Worm (Caenorhabditis elegans) whole organism, midembryonic: ENCODE measurements around the gene lin-40.

Experiments used
- T22C8.4 ChIP-seq: fragments of 200-800 bp; sonication (Bioruptor generic); IDR thresholded peaks from 2 replicates; pipeline ENCODE4 v1.3.6; 2022; ENCODE audit warnings: missing genetic modification characterization, missing compliant biosample characterization
- cog-1 ChIP-seq: sonication (generic microtip); optimal IDR thresholded peaks from 2 replicates; lab custom pipeline; 2016; ENCODE audit warnings: missing genetic modification characterization, missing compliant biosample characterization
- flt-1 ChIP-seq: fragments of 200-800 bp; sonication (Bioruptor generic); IDR thresholded peaks from 2 replicates; pipeline ENCODE4 v1.3.6; 2022; ENCODE audit warnings: missing genetic modification characterization, missing compliant biosample characterization
- klf-2 ChIP-seq: fragments of 200-800 bp; sonication (Bioruptor generic); conservative IDR thresholded peaks from 2 replicates; pipeline ENCODE4 v1.3.6; 2022; ENCODE audit warnings: missing genetic modification reagents, missing genetic modification characterization, missing compliant biosample characterization
- med-1 ChIP-seq: sonication (generic microtip); optimal IDR thresholded peaks from 2 replicates; lab custom pipeline; 2017; ENCODE audit warnings: missing genetic modification characterization, mild to moderate bottlenecking, missing compliant biosample characterization, antibody characterized with exemption, missing genetic modification reagents; ENCODE audit not compliant: insufficient read depth
- ref-1 ChIP-seq: fragments of 200-800 bp; sonication (Bioruptor generic); conservative IDR thresholded peaks from 2 replicates; pipeline ENCODE4 v1.3.6; 2022; ENCODE audit warnings: missing genetic modification reagents, missing genetic modification characterization, missing compliant biosample characterization
- tab-1 ChIP-seq: fragments of 200-800 bp; sonication (Bioruptor generic); IDR thresholded peaks from 2 replicates; pipeline ENCODE4 v1.3.6; 2022; ENCODE audit warnings: missing genetic modification characterization, missing compliant biosample characterization
- ztf-23 ChIP-seq: fragments of 200-800 bp; sonication (Bioruptor generic); IDR thresholded peaks from 2 replicates; pipeline ENCODE4 v1.3.6; 2022; ENCODE audit warnings: missing genetic modification reagents, missing genetic modification characterization, missing compliant biosample characterization
- ztf-29 ChIP-seq: fragments of 200-800 bp; sonication (Bioruptor generic); IDR thresholded peaks from 2 replicates; pipeline ENCODE4 v1.3.6; 2022; ENCODE audit warnings: missing genetic modification reagents, missing genetic modification characterization, missing compliant biosample characterization

lin-40 gene

ce11 chrV:3703888-3704287, 900 bp upstream of the lin-40 start:
- TF ChIP-seq flt-1 (GFP tag; lab: Robert Waterston, UW): peak; percentile 69; the same call in 1 of the 2 replicates
- peak; percentile 11 for TF ChIP-seq cog-1
- no peak for TF ChIP-seq klf-2 (GFP tag; lab: Robert Waterston, UW)

DNA sequence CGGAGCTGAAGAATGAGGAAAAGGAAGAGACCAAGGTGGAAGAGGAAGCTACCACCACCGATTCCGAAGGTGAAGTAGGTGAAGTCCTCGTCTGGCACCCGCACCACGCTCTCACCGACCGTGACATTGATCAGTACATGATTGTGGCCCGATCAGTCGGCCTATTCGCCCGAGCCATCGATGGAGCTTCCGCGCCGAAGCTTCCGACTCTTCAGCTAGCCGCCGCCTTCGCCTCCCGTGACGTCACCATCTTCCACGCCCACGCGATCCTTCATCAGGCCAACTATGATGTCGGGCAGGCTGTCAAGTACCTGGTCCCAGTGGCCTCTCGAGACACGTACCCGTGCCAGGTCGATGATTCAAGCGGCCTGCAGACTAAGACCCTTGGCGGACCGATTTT, 1.4 kb downstream of the lin-40 start:
- TF ChIP-seq tab-1 (GFP tag; lab: Robert Waterston, UW): no peak

DNA sequence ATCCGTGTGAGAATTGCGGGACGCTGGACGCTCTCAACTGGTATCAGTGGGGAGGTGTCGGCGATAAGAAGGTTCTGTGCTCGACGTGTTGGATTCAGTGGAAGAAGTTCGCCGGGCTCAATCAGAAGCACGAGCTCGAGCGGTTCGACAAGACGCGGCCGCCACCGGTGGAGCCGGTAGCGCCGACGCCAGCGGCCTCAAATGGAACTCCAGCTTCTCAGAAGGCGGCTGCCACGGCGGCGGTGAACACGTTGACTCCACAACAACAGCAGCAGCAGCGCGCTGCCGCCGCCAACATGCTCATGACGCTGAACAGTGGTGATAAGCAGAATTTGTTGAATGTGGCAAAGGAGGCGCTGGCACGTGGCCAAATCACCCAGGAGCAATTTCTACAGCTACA, 2.1 kb downstream of the lin-40 start:
- TF ChIP-seq flt-1 (GFP tag; lab: Robert Waterston, UW) (no peak), T22C8.4 (no peak), ref-1 (GFP tag; lab: Robert Waterston, UW) (no peak), ztf-23 (GFP tag; lab: Robert Waterston, UW) (no peak), klf-2 (GFP tag; lab: Robert Waterston, UW) (no peak), cog-1 (no peak), med-1 (GFP tag; lab: Kevin White, UChicago) (no peak), ztf-29 (GFP tag; lab: Robert Waterston, UW) (no peak), tab-1 (GFP tag; lab: Robert Waterston, UW) (no peak)

DNA sequence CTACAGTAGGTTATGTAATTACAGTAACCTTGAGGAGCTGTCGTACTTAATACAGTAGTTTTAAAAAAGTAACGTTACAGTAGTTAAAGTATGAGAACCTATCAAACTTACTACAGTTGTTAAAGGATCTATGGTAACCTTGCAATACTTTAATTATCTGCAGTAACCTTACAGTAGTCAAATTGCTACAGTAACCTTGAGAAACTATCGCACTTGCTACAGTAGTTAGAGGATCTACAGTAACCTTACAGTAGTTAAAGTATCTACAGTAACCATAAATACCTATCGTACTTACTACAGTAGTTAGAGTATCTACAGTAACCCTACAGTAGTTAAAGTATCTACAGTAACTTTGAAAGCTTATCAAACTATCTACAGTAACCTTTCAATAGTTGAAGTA, 6.8 kb downstream of the lin-40 start:
- TF ChIP-seq klf-2 (GFP tag; lab: Robert Waterston, UW) (no peak), ztf-23 (GFP tag; lab: Robert Waterston, UW) (no peak), ztf-29 (GFP tag; lab: Robert Waterston, UW) (no peak)

DNA sequence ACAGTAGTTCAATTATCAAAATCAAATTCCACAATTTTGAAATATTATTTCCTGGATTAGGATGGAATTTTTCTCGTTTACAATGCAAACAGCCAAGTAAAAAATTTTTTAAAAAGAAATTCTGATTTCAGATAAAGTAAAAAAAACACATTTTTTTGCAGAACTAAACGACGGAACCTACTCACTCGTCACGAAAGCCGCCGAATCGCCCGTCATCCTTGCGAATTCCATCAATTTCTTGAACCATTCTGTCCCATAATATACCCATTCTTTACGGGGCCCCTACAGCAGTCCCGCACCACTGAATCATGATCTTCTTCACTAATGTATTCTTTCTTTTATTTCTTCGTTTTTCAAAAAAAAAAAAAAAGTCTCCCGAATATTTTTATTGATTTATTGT, 7.4 kb downstream of the lin-40 start:
- TF ChIP-seq ref-1 (GFP tag; lab: Robert Waterston, UW) (no peak), tab-1 (GFP tag; lab: Robert Waterston, UW) (no peak), ztf-23 (GFP tag; lab: Robert Waterston, UW) (no peak), ztf-29 (GFP tag; lab: Robert Waterston, UW) (no peak), T22C8.4 (no peak), cog-1 (no peak), flt-1 (GFP tag; lab: Robert Waterston, UW) (no peak)

DNA sequence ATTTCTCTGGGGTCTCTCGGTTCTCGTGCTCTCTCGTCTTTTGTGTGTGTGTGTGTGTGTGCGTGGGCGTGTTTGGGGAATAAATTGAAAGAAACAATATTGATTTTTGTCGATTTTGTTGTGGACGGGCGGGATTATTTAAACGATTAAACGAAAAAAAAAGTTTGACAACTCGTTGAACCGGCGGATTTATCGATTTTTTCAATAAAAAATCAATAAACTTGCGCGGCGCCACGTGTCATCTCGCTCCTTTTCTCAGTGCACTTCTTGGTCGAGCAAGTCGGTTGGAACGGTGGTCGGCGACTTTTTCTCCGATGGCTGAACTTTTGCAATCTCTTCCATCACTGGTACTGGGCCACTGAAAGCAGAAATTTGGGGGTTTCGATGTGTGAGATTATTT, 8.2 kb downstream of the lin-40 start:
- no peak for TF ChIP-seq klf-2 (GFP tag; lab: Robert Waterston, UW)
- TF ChIP-seq T22C8.4: peak; percentile 79

DNA sequence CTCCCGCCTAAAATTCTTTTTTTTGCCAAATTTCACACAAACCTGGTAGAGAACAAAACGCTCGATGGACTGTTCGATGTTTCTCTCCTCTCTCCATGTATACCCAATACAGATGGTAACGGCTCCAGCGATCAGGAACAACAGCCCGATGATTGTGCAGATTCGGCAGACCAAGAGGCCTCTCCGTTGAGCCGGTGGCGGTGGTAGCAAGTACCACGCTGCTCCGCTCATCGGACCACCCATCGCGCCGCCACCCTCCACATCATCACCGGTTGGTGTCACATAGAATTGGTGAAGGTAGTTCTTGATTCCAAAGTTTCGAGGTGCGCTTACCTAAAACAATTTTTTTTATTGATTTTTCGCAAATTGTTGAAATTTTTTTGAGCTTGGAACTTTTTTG, 10.0 kb downstream of the lin-40 start:
- TF ChIP-seq klf-2 (GFP tag; lab: Robert Waterston, UW): no peak
- TF ChIP-seq ztf-23 (GFP tag; lab: Robert Waterston, UW): no peak
- no peak for TF ChIP-seq ref-1 (GFP tag; lab: Robert Waterston, UW)
- no peak for TF ChIP-seq med-1 (GFP tag; lab: Kevin White, UChicago)
- no peak for TF ChIP-seq tab-1 (GFP tag; lab: Robert Waterston, UW)
- TF ChIP-seq ztf-29 (GFP tag; lab: Robert Waterston, UW): no peak
- TF ChIP-seq flt-1 (GFP tag; lab: Robert Waterston, UW): no peak
- TF ChIP-seq cog-1: no peak
- TF ChIP-seq T22C8.4: no peak

ce11 chrV:3715488-3716019, 10.8 kb downstream of the lin-40 start, which contains the start of gene nrsn-1:
Gene nrsn-1, minus strand, starts transcription at chrV:3715969.
- TF ChIP-seq tab-1 (GFP tag; lab: Robert Waterston, UW) (0 out of 2 replicates have a peak, but pooled peaks have one; percentile 19), flt-1 (GFP tag; lab: Robert Waterston, UW) (no peak)

DNA sequence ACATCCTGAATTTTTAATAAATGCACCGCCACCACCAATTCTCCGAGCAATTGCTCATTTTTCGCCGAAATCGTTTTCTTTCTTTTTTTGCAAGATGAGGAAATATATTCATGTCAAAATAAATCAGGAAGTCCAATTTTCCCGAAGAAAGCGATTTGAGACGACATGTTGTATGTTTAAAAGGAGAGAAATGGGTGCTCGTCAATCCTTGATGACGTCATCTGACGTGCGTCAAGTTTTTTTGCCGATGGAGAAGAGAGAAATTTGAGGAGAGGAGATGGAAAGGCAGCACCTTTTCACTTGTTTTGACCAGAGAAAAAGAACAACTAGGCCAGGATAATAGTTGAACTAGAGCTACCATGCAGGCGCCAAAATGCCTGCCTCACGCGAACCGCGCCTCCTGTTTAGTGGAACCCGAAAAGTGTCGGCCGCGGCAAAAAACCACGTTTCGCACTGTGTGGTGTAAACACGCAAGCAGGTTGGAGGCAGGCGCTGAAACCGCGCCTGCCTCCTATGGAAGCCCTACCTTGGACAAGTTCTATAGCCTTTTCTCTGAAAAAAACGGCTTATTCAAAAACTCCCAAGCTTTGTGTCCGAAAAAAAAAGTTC, 11.6 kb downstream of the lin-40 start:
- TF ChIP-seq ref-1 (GFP tag; lab: Robert Waterston, UW) (no peak), T22C8.4 (no peak), ztf-23 (GFP tag; lab: Robert Waterston, UW) (no peak), flt-1 (GFP tag; lab: Robert Waterston, UW) (no peak), ztf-29 (GFP tag; lab: Robert Waterston, UW) (no peak)

DNA sequence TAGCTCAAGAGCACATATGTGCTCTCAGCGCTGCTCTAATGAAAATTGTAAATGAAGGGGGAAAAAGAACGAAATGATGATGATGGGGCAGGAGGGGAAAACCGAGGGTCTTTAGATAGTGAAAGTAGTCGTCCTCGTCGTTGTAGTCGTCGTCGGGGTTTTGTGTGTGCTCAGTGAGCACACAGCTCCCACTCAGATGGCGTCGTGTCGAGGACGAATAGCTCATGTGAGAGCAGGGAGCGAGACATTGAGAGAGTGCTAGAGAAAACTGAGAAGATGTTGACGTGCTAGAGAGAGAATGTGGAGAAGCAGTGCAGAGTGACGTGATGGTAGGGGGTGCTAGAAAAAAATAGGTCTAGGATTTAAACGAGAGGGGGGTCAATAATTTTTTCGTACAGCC, 13.0 kb downstream of the lin-40 start:
- TF ChIP-seq med-1 (GFP tag; lab: Kevin White, UChicago) (no peak), klf-2 (GFP tag; lab: Robert Waterston, UW) (no peak), T22C8.4 (no peak), tab-1 (GFP tag; lab: Robert Waterston, UW) (no peak), ztf-23 (GFP tag; lab: Robert Waterston, UW) (no peak), ztf-29 (GFP tag; lab: Robert Waterston, UW) (no peak), flt-1 (GFP tag; lab: Robert Waterston, UW) (no peak), ref-1 (GFP tag; lab: Robert Waterston, UW) (no peak), cog-1 (no peak)

DNA sequence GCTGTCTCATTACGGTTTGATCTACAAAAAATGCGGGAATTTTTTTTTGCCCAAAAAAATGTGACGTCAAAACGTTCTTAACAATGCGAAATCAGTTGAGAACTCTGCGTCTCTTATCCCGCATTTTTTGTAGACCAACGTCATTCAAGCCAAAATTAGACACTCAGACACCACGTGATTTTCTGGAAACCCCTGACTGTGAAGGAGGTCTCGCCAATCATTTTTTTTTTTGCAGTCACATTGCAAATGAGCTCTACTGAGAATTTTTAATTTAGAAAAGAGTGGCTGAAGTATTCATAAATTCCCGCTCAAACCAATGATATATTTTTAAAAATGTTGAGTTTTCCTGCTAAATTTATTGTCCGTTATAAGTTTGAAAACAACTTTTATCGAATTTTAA, 13.7 kb downstream of the lin-40 start:
- TF ChIP-seq ref-1 (GFP tag; lab: Robert Waterston, UW) (no peak), flt-1 (GFP tag; lab: Robert Waterston, UW) (no peak), med-1 (GFP tag; lab: Kevin White, UChicago) (no peak), cog-1 (no peak), ztf-29 (GFP tag; lab: Robert Waterston, UW) (no peak), klf-2 (GFP tag; lab: Robert Waterston, UW) (no peak), T22C8.4 (no peak)
